Fruit fly (Drosophila melanogaster): ENCODE data around the gene Adk2.

Adk2 gene

DNA sequence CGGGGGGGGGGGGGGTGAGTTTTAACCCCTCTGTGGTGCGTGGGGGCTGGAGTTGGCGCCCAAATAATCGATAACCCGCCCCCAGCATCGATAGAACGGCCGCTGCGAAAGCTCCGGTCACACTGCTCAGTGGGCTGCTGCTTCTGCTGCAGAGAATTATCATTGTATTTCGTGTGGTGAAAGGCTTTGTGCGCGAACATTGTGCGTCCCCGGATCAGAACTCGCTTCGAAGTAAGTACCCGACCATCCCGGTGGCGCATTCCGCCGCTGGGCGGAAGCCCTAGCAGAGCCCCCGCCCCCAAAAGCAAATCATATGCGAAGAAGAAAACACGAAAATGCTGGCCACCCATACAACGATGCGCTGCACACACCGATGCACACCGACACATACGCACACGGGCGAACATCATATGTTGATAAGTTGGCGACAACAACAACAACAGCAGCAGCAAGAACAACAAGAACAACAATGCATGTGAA is 21.9 kb upstream of the Adk2 start, which contains the start of gene Syx13 (continued):
- TF ChIP-seq Opbp (GFP tag; IDR thresholded peaks at IDR 0.05; ENCODE audit: partially characterized antibody) (peak; percentile 84), HLH4C (GFP tag; IDR thresholded peaks at IDR 0.05; ENCODE audit: partially characterized antibody) (peak; percentile 81), CG10959 (GFP tag; IDR thresholded peaks at IDR 0.05) (peak; percentile 85), Hey (tag; optimal IDR thresholded peaks at IDR 0.05) (no peak), CG2116 (GFP tag; optimal IDR thresholded peaks at IDR 0.05) (peak; percentile 75), mam (GFP tag; optimal IDR thresholded peaks at IDR 0.05) (no peak), Bgb (GFP tag; IDR thresholded peaks at IDR 0.05; ENCODE audit: partially characterized antibody) (peak; percentile 85), ase (GFP tag; IDR thresholded peaks at IDR 0.05) (no peak), oc (tag; optimal IDR thresholded peaks at IDR 0.05) (peak; percentile 26), CoRest (tag; optimal IDR thresholded peaks at IDR 0.05) (peak; percentile 32), CG7987 (GFP tag; optimal IDR thresholded peaks at IDR 0.05) (peak; percentile 11), CG8478 (optimal IDR thresholded peaks at IDR 0.05) (peak; percentile 86), gt (GFP tag; IDR thresholded peaks at IDR 0.05) (no peak), crol (GFP tag; IDR thresholded peaks at IDR 0.05) (peak; percentile 92), sob (GFP tag; IDR thresholded peaks at IDR 0.05) (0 out of 2 replicates have a peak, but pooled peaks have one; percentile 51), CG15479 (GFP tag; optimal IDR thresholded peaks at IDR 0.05) (peak; percentile 31), vnd (GFP tag; IDR thresholded peaks at IDR 0.05; ENCODE audit: partially characterized antibody) (peak; percentile 64), gce (GFP tag; IDR thresholded peaks at IDR 0.05) (no peak), Med (GFP tag) (peak; percentile 79), exex (tag; optimal IDR thresholded peaks at IDR 0.05) (peak; percentile 5), gcm (GFP tag; optimal IDR thresholded peaks at IDR 0.05) (peak; percentile 73), sr (GFP tag; IDR thresholded peaks at IDR 0.05) (peak; percentile 59; the same call in 1 of the 3 replicates), bowl (GFP tag; IDR thresholded peaks at IDR 0.05) (no peak), chif (GFP tag; optimal IDR thresholded peaks at IDR 0.05) (no peak), nerfin-2 (GFP tag; IDR thresholded peaks at IDR 0.05; ENCODE audit: partially characterized antibody) (peak; percentile 58), ap (GFP tag; IDR thresholded peaks at IDR 0.05) (no peak), CG12942 (GFP tag; optimal IDR thresholded peaks at IDR 0.05) (no peak), CTCF (GFP tag; optimal IDR thresholded peaks at IDR 0.05) (peak; percentile 20), CG9797 (GFP tag; optimal IDR thresholded peaks at IDR 0.05) (peak; percentile 91), cad (GFP tag; optimal IDR thresholded peaks at IDR 0.05) (no peak), CG3407 (GFP tag; optimal IDR thresholded peaks at IDR 0.05) (no peak), CG4617 (GFP tag; optimal IDR thresholded peaks at IDR 0.05; ENCODE audit: borderline replicate concordance) (peak; percentile 84), YL-1 (GFP tag; optimal IDR thresholded peaks at IDR 0.05) (peak; percentile 95), CG15514 (GFP tag; optimal IDR thresholded peaks at IDR 0.05) (peak; percentile 68), CG8359 (GFP tag; optimal IDR thresholded peaks at IDR 0.05; ENCODE audit: borderline replicate concordance) (no peak), Sin3A (optimal IDR thresholded peaks at IDR 0.05) (peak; percentile 57), CG5953 (GFP tag; IDR thresholded peaks at IDR 0.05) (no peak), CrebB (tag; optimal IDR thresholded peaks at IDR 0.05) (peak; percentile 14), chm (GFP tag; IDR thresholded peaks at IDR 0.05) (0 out of 2 replicates have a peak, but pooled peaks have one; percentile 41), p53 (GFP tag; optimal IDR thresholded peaks at IDR 0.05) (no peak), Nf-YC (tag; optimal IDR thresholded peaks at IDR 0.05) (peak; percentile 59), disco-r (GFP tag; optimal IDR thresholded peaks at IDR 0.05) (no peak), sima (GFP tag; optimal IDR thresholded peaks at IDR 0.05) (no peak), Doc3 (GFP tag; IDR thresholded peaks at IDR 0.05; ENCODE audit: partially characterized antibody) (peak; percentile 54; the same call in 1 of the 3 replicates), amos (GFP tag; IDR thresholded peaks at IDR 0.05; ENCODE audit: partially characterized antibody) (peak; percentile 79), Dref (GFP tag; IDR thresholded peaks at IDR 0.05) (peak; percentile 94), sens (GFP tag) (peak; percentile 25), crp (GFP tag; optimal IDR thresholded peaks at IDR 0.05) (peak in 1 of 2 experiments; percentile 77), Dp (GFP tag; optimal IDR thresholded peaks at IDR 0.05) (peak; percentile 80), CG11695 (GFP tag; IDR thresholded peaks at IDR 0.05) (0 out of 3 replicates have a peak, but pooled peaks have one; percentile 14), CG2712 (tag; optimal IDR thresholded peaks at IDR 0.05) (peak; percentile 41)
